Fruit fly (Drosophila melanogaster) whole organism, embryonic: Measurements from ENCODE around the gene Tim17a1.

ENCODE experiments used
- ATbp ChIP-seq: fragments of 200-800 bp; sonication (Bioruptor generic); optimal IDR thresholded peaks from 2 replicates; lab custom pipeline; 2017; ENCODE audit warnings: missing biosample characterization, mild to moderate bottlenecking, missing genetic modification characterization, missing genetic modification reagents
- Blimp-1 ChIP-seq: fragments of 200-800 bp; sonication (Bioruptor generic); optimal IDR thresholded peaks from 3 replicates; lab custom pipeline; 2018; ENCODE audit warnings: missing biosample characterization, missing genetic modification characterization, mild to moderate bottlenecking, moderate library complexity, missing genetic modification reagents
- CG11456 ChIP-seq: fragments of 200-800 bp; sonication (Bioruptor generic); IDR thresholded peaks from 3 replicates; pipeline ENCODE4 v1.3.6; 2022; ENCODE audit warnings: missing biosample characterization, missing genetic modification characterization
- CG12236 ChIP-seq: fragments of 200-800 bp; sonication (Bioruptor generic); optimal IDR thresholded peaks from 2 replicates; lab custom pipeline; 2016; ENCODE audit warnings: missing biosample characterization, missing genetic modification characterization
- CG12942 ChIP-seq: fragments of 200-800 bp; sonication (Bioruptor generic); optimal IDR thresholded peaks from 3 replicates; lab custom pipeline; 2016; ENCODE audit warnings: missing biosample characterization, missing genetic modification characterization
- CG13624 ChIP-seq: fragments of 200-800 bp; sonication (Bioruptor generic); optimal IDR thresholded peaks from 2 replicates; lab custom pipeline; 2016; ENCODE audit warnings: missing biosample characterization, missing genetic modification characterization
- CG15601 ChIP-seq: fragments of 200-800 bp; sonication (Bioruptor generic); optimal IDR thresholded peaks from 3 replicates; lab custom pipeline; 2019; ENCODE audit warnings: missing biosample characterization, mild to moderate bottlenecking, missing genetic modification characterization, moderate library complexity
- CG1647 ChIP-seq: fragments of 200-800 bp; sonication (Bioruptor generic); optimal IDR thresholded peaks from 3 replicates; lab custom pipeline; 2016; ENCODE audit warnings: missing biosample characterization, missing genetic modification characterization
- CG17186 ChIP-seq: fragments of 200-800 bp; sonication (Bioruptor generic); optimal IDR thresholded peaks from 3 replicates; lab custom pipeline; 2017; ENCODE audit warnings: missing biosample characterization, missing genetic modification reagents, missing genetic modification characterization
- CG18262 ChIP-seq: fragments of 200-800 bp; optimal IDR thresholded peaks from 3 replicates; lab custom pipeline; 2019; ENCODE audit warnings: missing biosample characterization, mild to moderate bottlenecking, missing genetic modification characterization, moderate library complexity
- CG2129 ChIP-seq: fragments of 200-800 bp; sonication (Bioruptor generic); IDR thresholded peaks from 2 replicates; pipeline ENCODE4 v1.3.6; 2022; ENCODE audit warnings: missing biosample characterization, missing genetic modification characterization; ENCODE audit not compliant: partially characterized antibody
- CG32532 ChIP-seq: fragments of 200-800 bp; sonication (Bioruptor generic); IDR thresholded peaks from 2 replicates; pipeline ENCODE4 v1.3.6; 2022; ENCODE audit warnings: missing biosample characterization, missing genetic modification characterization
- CG33557 ChIP-seq: fragments of 200-800 bp; sonication (Bioruptor generic); optimal IDR thresholded peaks from 2 replicates; lab custom pipeline; 2019; ENCODE audit warnings: missing biosample characterization, mild to moderate bottlenecking, missing genetic modification characterization, moderate library complexity
- CG34224 ChIP-seq: fragments of 200-800 bp; sonication (Bioruptor generic); IDR thresholded peaks from 3 replicates; pipeline ENCODE4 v1.3.6; 2022; ENCODE audit warnings: missing biosample characterization, missing genetic modification characterization; ENCODE audit not compliant: partially characterized antibody
- CG3847 ChIP-seq: fragments of 200-800 bp; sonication (Bioruptor generic); IDR thresholded peaks from 2 replicates; pipeline ENCODE4 v1.3.6; 2022; ENCODE audit warnings: missing biosample characterization, missing genetic modification characterization
- CG4424 ChIP-seq: fragments of 200-800 bp; sonication (Bioruptor generic); optimal IDR thresholded peaks from 3 replicates; lab custom pipeline; 2016; ENCODE audit warnings: missing biosample characterization, missing genetic modification characterization
- CG6272 ChIP-seq: fragments of 200-800 bp; sonication (Bioruptor generic); IDR thresholded peaks from 2 replicates; pipeline ENCODE4 v1.3.6; 2022; ENCODE audit warnings: missing biosample characterization, missing genetic modification characterization
- CG6791 ChIP-seq: fragments of 200-800 bp; sonication (Bioruptor generic); IDR thresholded peaks from 3 replicates; pipeline ENCODE4 v1.3.6; 2022; ENCODE audit warnings: missing biosample characterization, missing genetic modification characterization; ENCODE audit not compliant: partially characterized antibody
- CG7839 ChIP-seq: fragments of 200-800 bp; sonication (Bioruptor generic); optimal IDR thresholded peaks from 3 replicates; lab custom pipeline; 2018; ENCODE audit warnings: missing biosample characterization, mild to moderate bottlenecking, missing genetic modification characterization, moderate library complexity
- CG8290 ChIP-seq, 3 experiments: fragments of 200-800 bp; sonication (Bioruptor generic); optimal IDR thresholded peaks; 2 replicates each; lab custom pipeline; 2016 to 2019; ENCODE audit warnings: missing biosample characterization in 3 of 3, missing genetic modification characterization in 3 of 3, mild to moderate bottlenecking in 2 of 3, moderate library complexity in 1 of 3
- Dbx ChIP-seq: fragments of 200-800 bp; sonication (Bioruptor generic); IDR thresholded peaks from 3 replicates; pipeline ENCODE4 v1.3.6; 2022; ENCODE audit warnings: missing biosample characterization, missing genetic modification characterization
- Dip3 ChIP-seq: fragments of 200-800 bp; sonication (Bioruptor generic); optimal IDR thresholded peaks from 3 replicates; lab custom pipeline; 2016; ENCODE audit warnings: missing biosample characterization, missing genetic modification characterization
- Dll ChIP-seq: fragments of 200-800 bp; sonication (Bioruptor generic); IDR thresholded peaks from 4 replicates; pipeline ENCODE4 v1.3.6; 2022; ENCODE audit warnings: missing biosample characterization, missing genetic modification characterization; ENCODE audit not compliant: partially characterized antibody
- H15 ChIP-seq: fragments of 200-800 bp; sonication (Bioruptor generic); IDR thresholded peaks from 3 replicates; pipeline ENCODE4 v1.3.6; 2022; ENCODE audit warnings: missing biosample characterization, missing genetic modification characterization
- HLH4C ChIP-seq: fragments of 200-800 bp; sonication (Bioruptor generic); IDR thresholded peaks from 3 replicates; pipeline ENCODE4 v1.3.6; 2022; ENCODE audit warnings: missing biosample characterization, missing genetic modification characterization; ENCODE audit not compliant: partially characterized antibody
- Lhr ChIP-seq: fragments of 200-800 bp; sonication (Bioruptor generic); optimal IDR thresholded peaks from 3 replicates; lab custom pipeline; 2017; ENCODE audit warnings: mild to moderate bottlenecking, missing biosample characterization, missing genetic modification reagents, missing genetic modification characterization
- Mad ChIP-seq: fragments of 200-800 bp; sonication (Bioruptor generic); optimal IDR thresholded peaks from 2 replicates; lab custom pipeline; 2016; ENCODE audit warnings: missing biosample characterization, missing genetic modification characterization
- Meics ChIP-seq: fragments of 200-800 bp; sonication (Bioruptor generic); optimal IDR thresholded peaks from 2 replicates; lab custom pipeline; 2017; ENCODE audit warnings: missing biosample characterization, mild to moderate bottlenecking, missing genetic modification characterization
- Myb ChIP-seq: fragments of 200-800 bp; sonication (Bioruptor generic); optimal IDR thresholded peaks from 2 replicates; lab custom pipeline; 2016; ENCODE audit warnings: missing biosample characterization, missing genetic modification characterization
- Nf-YB ChIP-seq: fragments of 200-800 bp; sonication (Bioruptor generic); optimal IDR thresholded peaks from 3 replicates; lab custom pipeline; 2019; ENCODE audit warnings: missing biosample characterization, mild to moderate bottlenecking, missing genetic modification characterization, moderate library complexity
- PHDP ChIP-seq: fragments of 200-800 bp; sonication (Bioruptor generic); optimal IDR thresholded peaks from 3 replicates; lab custom pipeline; 2018; ENCODE audit warnings: missing biosample characterization, mild to moderate bottlenecking, missing genetic modification characterization, moderate library complexity
- Pdp1 ChIP-seq, 2 experiments: fragments of 200-800 bp; sonication (Bioruptor generic); optimal IDR thresholded peaks; 3 replicates each; lab custom pipeline; 2016; ENCODE audit warnings: missing biosample characterization in 2 of 2, missing genetic modification characterization in 2 of 2, mild to moderate bottlenecking in 1 of 2, moderate library complexity in 1 of 2
- Rfx ChIP-seq: fragments of 200-800 bp; sonication (Bioruptor generic); IDR thresholded peaks from 2 replicates; pipeline ENCODE4 v1.3.6; 2022; ENCODE audit warnings: missing biosample characterization, missing genetic modification characterization
- Scr ChIP-seq: fragments of 200-800 bp; sonication (Bioruptor generic); IDR thresholded peaks from 2 replicates; pipeline ENCODE4 v1.3.6; 2022; ENCODE audit warnings: missing biosample characterization, missing genetic modification characterization; ENCODE audit not compliant: partially characterized antibody
- Sox102F ChIP-seq: fragments of 200-800 bp; sonication (Bioruptor generic); optimal IDR thresholded peaks from 2 replicates; lab custom pipeline; 2018; ENCODE audit warnings: missing biosample characterization, mild to moderate bottlenecking, missing genetic modification characterization, moderate library complexity
- Sry-δ ChIP-seq: fragments of 200-800 bp; sonication (Bioruptor generic); optimal IDR thresholded peaks from 2 replicates; lab custom pipeline; 2016; ENCODE audit warnings: missing biosample characterization, missing genetic modification characterization
- YL-1 ChIP-seq: fragments of 200-800 bp; sonication (Bioruptor generic); optimal IDR thresholded peaks from 3 replicates; lab custom pipeline; 2017; ENCODE audit warnings: missing biosample characterization, mild to moderate bottlenecking, missing genetic modification characterization
- al ChIP-seq: fragments of 200-800 bp; sonication (Bioruptor generic); IDR thresholded peaks from 2 replicates; pipeline ENCODE4 v1.3.6; 2022; ENCODE audit warnings: missing biosample characterization, missing genetic modification characterization
- bcd ChIP-seq: fragments of 200-800 bp; sonication (Bioruptor generic); optimal IDR thresholded peaks from 2 replicates; lab custom pipeline; 2017; ENCODE audit warnings: missing biosample characterization, mild to moderate bottlenecking, missing genetic modification characterization
- dm ChIP-seq: fragments of 200-800 bp; sonication (Bioruptor generic); optimal IDR thresholded peaks from 3 replicates; lab custom pipeline; 2016; ENCODE audit warnings: missing biosample characterization, missing genetic modification characterization
- dpn ChIP-seq, 2 experiments: fragments of 200-800 bp; sonication (Bioruptor generic); optimal IDR thresholded peaks; 3 replicates each; lab custom pipeline; 2016; ENCODE audit warnings: missing biosample characterization in 2 of 2, missing genetic modification characterization in 2 of 2
- ind ChIP-seq: fragments of 200-800 bp; sonication (Bioruptor generic); optimal IDR thresholded peaks from 3 replicates; lab custom pipeline; 2016; ENCODE audit warnings: missing biosample characterization, missing genetic modification characterization
- jing ChIP-seq: fragments of 200-800 bp; sonication (Bioruptor generic); optimal IDR thresholded peaks from 2 replicates; lab custom pipeline; 2018; ENCODE audit warnings: missing biosample characterization, mild to moderate bottlenecking, missing genetic modification characterization
- phol ChIP-seq: fragments of 200-800 bp; sonication (Bioruptor generic); optimal IDR thresholded peaks from 3 replicates; lab custom pipeline; 2018; ENCODE audit warnings: missing biosample characterization, mild to moderate bottlenecking, missing genetic modification characterization, moderate library complexity
- ro ChIP-seq: fragments of 200-800 bp; sonication (Bioruptor generic); IDR thresholded peaks from 2 replicates; pipeline ENCODE4 v1.3.6; 2022; ENCODE audit warnings: missing biosample characterization, missing genetic modification characterization
- sens ChIP-seq: fragments of 200-800 bp; sonication (Bioruptor generic); peaks from one replicate; lab custom pipeline; 2016; ENCODE audit warnings: missing biosample characterization, missing genetic modification characterization
- ssp ChIP-seq: fragments of 200-800 bp; sonication (Bioruptor generic); IDR thresholded peaks from 2 replicates; pipeline ENCODE4 v1.3.6; 2022; ENCODE audit warnings: missing biosample characterization, missing genetic modification characterization
- tx ChIP-seq: fragments of 200-800 bp; sonication (Bioruptor generic); optimal IDR thresholded peaks from 2 replicates; lab custom pipeline; 2016; ENCODE audit warnings: missing biosample characterization, missing genetic modification characterization
- zf30C ChIP-seq: fragments of 200-800 bp; sonication (Bioruptor generic); optimal IDR thresholded peaks from 3 replicates; lab custom pipeline; 2018; ENCODE audit warnings: missing biosample characterization, mild to moderate bottlenecking, missing genetic modification characterization

Tim17a1 gene

DNA sequence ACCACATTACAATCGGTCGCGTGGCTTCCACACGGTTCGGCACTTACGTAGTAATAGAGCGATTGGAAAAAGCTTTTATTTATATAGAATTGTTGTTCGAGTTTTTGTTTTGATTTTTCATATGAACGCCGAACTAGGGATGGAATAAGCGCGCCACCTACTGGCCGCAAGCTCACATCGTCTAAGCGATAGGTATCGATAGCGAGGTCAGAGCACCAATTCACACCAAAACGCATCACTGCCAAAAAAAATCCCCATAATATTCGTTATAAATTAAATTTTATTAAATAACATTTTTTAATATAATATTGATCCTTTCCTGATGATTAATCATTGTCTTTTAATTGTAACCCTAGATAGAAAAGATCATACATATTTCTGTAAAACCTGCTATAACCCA lies 14.0 kb downstream of the Tim17a1 start, which contains the start of gene CG10038 (continued):
- TF ChIP-seq Mad (GFP tag; lab: Kevin White, UChicago) (peak; percentile 36), Meics (GFP tag; lab: Kevin White, UChicago) (peak; percentile 35), CG6791 (GFP tag; lab: Robert Waterston, UW) (peak; percentile 97), CG3847 (GFP tag; lab: Robert Waterston, UW) (peak; percentile 55), Nf-YB (peak; percentile 2), ATbp (GFP tag; lab: Kevin White, UChicago) (no peak), ind (GFP tag; lab: Kevin White, UChicago) (peak; percentile 30), YL-1 (GFP tag; lab: Kevin White, UChicago) (peak; percentile 45), phol (tag; lab: Kevin White, UChicago) (peak; percentile 53), Lhr (peak; percentile 74), CG34224 (GFP tag; lab: Robert Waterston, UW) (peak; percentile 92), Sry-δ (peak; percentile 95), PHDP (peak; percentile 41), Scr (GFP tag; lab: Robert Waterston, UW) (peak; percentile 93), CG2129 (GFP tag; lab: Robert Waterston, UW) (peak; percentile 77), al (peak; percentile 21; the same call in 1 of the 2 replicates), CG4424 (GFP tag; lab: Kevin White, UChicago) (peak; percentile 36), CG1647 (GFP tag; lab: Kevin White, UChicago) (peak; percentile 52), CG33557 (no peak), CG32532 (peak; percentile 66), CG12942 (GFP tag; lab: Kevin White, UChicago) (peak; percentile 21), CG6272 (GFP tag; lab: Robert Waterston, UW) (peak; percentile 68), dpn (GFP tag; optimal IDR thresholded peaks at IDR 0.05; lab: Kevin White, UChicago) (peak; percentile 29 to 58), zf30C (peak; percentile 24), Pdp1 (GFP tag; optimal IDR thresholded peaks at IDR 0.05; lab: Kevin White, UChicago) (peak in 1 of 2 experiments; percentile 15), tx (no peak), sens (GFP tag; lab: Kevin White, UChicago) (peak; percentile 77), CG17186 (GFP tag; lab: Kevin White, UChicago) (peak; percentile 35), Blimp-1 (GFP tag; lab: Kevin White, UChicago) (no peak), Myb (peak; percentile 83), Rfx (peak; percentile 84), H15 (GFP tag; lab: Robert Waterston, UW) (peak; percentile 42; the same call in 1 of the 3 replicates), CG15601 (tag; lab: Kevin White, UChicago) (peak; percentile 41), Dll (GFP tag; lab: Robert Waterston, UW) (peak; percentile 93), dm (GFP tag; lab: Kevin White, UChicago) (no peak), Sox102F (GFP tag; lab: Kevin White, UChicago) (peak; percentile 20), CG18262 (peak; percentile 27), ssp (GFP tag; lab: Robert Waterston, UW) (peak; percentile 84), bcd (GFP tag; lab: Kevin White, UChicago) (peak; percentile 41), Dbx (GFP tag; lab: Robert Waterston, UW) (peak; percentile 59; the same call in 2 of the 3 replicates), CG7839 (tag; lab: Kevin White, UChicago) (peak; percentile 32), CG12236 (GFP tag; lab: Kevin White, UChicago) (no peak), ro (GFP tag; lab: Robert Waterston, UW) (peak; percentile 25; the same call in 1 of the 2 replicates), CG11456 (GFP tag; lab: Robert Waterston, UW) (peak; percentile 72), CG13624 (GFP tag; lab: Kevin White, UChicago) (peak; percentile 36), jing (no peak), HLH4C (GFP tag; lab: Robert Waterston, UW) (peak; percentile 91), CG8290 (GFP tag; optimal IDR thresholded peaks at IDR 0.05; lab: Kevin White, UChicago) (peak; percentile 42), CG8290 (tag; optimal IDR thresholded peaks at IDR 0.05; lab: Kevin White, UChicago) (no peak), Dip3 (GFP tag; lab: Kevin White, UChicago) (peak; percentile 6)
